Fruit fly (Drosophila melanogaster): ENCODE measurements around the gene CG31875.

- no peak for TF ChIP-seq ovo (GFP tag; optimal IDR thresholded peaks at IDR 0.05)
- TF ChIP-seq cic (GFP tag; optimal IDR thresholded peaks at IDR 0.05) = no peak
Measured at dm6 chr2L:10032415-10032814, 29.9 kb upstream of the CG31875 start, which contains the start of gene obst-B.
